Fruit fly (Drosophila melanogaster): Measurements from ENCODE around the gene Cpr72Ec.

DNA sequence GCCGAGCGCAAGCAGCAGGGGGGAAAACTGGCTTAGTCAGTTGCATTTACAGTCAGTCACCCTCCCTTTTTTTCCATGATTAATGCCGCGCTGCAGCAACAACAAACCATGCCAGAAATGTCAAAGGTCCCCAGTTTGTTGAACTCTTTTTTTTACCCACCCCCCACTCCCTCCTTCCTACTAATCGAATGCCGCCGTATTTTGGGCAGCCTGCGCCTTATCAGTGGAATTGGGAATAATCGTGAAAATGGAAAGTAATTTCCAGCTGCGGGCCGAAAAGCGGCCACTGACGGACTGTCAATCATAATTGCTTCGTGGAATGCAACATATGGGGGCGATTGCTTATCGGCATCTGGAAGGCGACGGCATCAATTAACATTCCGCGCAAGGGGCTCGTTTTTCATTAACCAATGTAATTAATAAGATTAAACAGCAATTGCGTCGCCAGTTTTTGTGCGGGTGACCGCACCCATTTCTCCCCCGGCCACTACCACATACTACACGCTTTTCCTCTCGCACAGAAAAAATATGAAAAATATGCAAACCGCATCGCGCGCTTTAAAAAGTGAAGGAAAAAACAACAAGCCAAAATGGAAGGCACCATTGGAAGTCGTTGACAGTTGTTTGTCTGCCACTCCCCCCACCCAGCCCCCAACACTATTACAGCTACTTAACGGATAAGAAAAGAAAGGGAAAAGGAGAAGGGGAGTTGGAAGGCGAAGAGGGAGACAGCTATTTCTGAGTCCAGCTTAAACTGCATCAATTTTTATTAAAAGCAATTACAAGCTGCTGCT is 42.5 kb upstream of the Cpr72Ec start:
- TF ChIP-seq CTCF (optimal IDR thresholded peaks at IDR 0.05), result no peak
- no peak for TF ChIP-seq CG8478 (optimal IDR thresholded peaks at IDR 0.05)
